Fruit fly (Drosophila melanogaster): Measurements from ENCODE around the gene CG7878.

Gene CG7878

DNA sequence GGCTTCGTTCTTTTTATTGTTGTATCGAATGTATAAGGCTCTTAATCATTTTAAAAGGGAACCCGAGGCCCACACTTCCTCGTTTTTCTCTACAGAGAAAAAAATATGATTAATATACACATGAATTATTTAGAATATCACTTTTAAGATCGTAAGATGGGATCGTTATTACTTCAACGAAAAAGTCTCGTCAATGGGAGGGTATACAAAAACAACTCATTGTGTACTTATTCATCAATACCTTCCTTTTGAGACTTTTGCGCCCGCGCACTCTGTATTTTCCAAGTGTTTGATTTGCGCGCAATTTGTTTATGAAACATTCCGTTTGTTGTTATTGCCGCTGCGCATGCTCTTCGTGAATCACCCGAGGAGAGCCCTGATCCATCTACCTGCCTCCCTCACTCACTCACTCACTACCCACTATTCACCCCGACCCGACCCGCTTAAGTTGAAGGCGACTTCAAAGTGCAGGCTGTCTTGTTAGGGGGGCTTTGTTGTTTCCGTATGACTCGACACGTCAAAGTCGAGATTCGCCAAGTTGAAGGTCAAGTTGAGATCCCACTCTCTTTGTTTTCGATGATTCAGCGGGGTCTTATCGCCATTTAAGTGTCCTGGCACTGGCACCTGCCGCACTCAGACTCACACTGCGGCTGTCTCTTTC lies 6.4 kb upstream of the CG7878 start (continued):
- TF ChIP-seq CG31627 (GFP tag; optimal IDR thresholded peaks at IDR 0.05) (peak; percentile 75), pdm3 (GFP tag; optimal IDR thresholded peaks at IDR 0.05) (peak; percentile 17), fd85E (GFP tag; optimal IDR thresholded peaks at IDR 0.05) (no peak), CG34406 (GFP tag; optimal IDR thresholded peaks at IDR 0.05) (peak; percentile 34), svp (GFP tag) (peak; percentile 80), CG6792 (GFP tag; optimal IDR thresholded peaks at IDR 0.05) (peak; percentile 34), CG11902 (GFP tag; optimal IDR thresholded peaks at IDR 0.05) (no peak), CG10669 (GFP tag; optimal IDR thresholded peaks at IDR 0.05) (no peak), Eip78C (GFP tag) (peak; percentile 78), Smox (GFP tag; optimal IDR thresholded peaks at IDR 0.05) (peak; percentile 69), net (GFP tag; optimal IDR thresholded peaks at IDR 0.05) (peak; percentile 15), Sox102F (GFP tag; optimal IDR thresholded peaks at IDR 0.05) (peak; percentile 71), Blimp-1 (GFP tag; optimal IDR thresholded peaks at IDR 0.05) (peak; percentile 35), Ets21C (GFP tag; optimal IDR thresholded peaks at IDR 0.05) (peak; percentile 47), Hr39 (GFP tag; optimal IDR thresholded peaks at IDR 0.05) (peak; percentile 70)

DNA sequence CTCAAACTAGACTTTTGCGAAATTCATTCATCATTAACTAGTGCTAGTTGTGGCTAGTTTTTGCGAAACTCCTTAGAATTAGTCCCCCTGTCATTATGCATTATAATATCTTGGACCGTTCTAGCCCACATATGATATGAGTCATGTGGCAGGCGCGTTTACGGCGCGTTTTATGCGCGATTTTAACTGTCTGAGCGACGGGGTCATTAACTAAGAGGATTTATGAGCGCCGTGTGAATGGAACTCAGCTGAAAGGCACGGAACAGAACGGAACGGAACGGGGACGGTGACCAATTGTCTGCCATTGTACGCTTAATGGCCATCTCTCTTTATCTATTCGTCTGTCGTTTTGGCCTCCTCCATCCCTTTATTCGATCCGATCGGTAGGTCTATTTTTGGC lies 4.5 kb upstream of the CG7878 start:
- peak; percentile 20 for TF ChIP-seq Eip78C (GFP tag)
- no peak for TF ChIP-seq esn (GFP tag; optimal IDR thresholded peaks at IDR 0.05)

DNA sequence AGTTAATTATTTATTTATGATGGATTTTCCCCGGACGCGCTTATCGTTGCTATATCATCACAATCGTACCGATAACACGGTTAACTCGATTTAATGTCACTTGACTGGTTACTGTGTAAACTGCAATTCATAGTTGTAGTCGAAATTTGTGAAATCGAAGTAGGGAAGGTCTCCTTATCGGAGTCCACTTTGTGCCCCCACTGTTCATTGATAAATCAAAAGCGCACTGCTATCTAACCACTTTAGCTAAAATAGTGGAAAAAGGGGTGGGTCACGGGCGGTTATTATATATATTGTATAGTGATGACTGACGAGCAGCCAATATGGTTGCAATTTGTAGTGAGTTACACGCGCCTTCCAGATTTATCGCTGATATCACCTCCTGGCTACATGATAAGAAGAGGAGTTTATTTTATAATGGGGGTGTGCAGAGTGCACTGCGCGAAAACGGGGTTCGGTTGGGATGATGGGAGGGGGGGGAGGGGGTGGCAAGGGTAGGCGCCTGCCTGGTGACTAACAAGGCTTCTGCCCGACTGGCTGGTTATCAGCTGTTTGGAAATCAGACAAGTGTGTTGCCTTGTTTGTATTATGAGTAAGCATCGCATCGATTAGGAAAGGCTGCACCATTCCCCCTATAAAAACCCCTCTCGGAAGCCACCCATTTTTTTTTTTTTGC lies 3.6 kb upstream of the CG7878 start:
- no peak for TF ChIP-seq Ets21C (GFP tag; optimal IDR thresholded peaks at IDR 0.05)
- no peak for TF ChIP-seq CG6808 (GFP tag; optimal IDR thresholded peaks at IDR 0.05)
- no peak for TF ChIP-seq Sox15 (GFP tag; optimal IDR thresholded peaks at IDR 0.05)
- TF ChIP-seq CG11762 (GFP tag; optimal IDR thresholded peaks at IDR 0.05; ENCODE audit: insufficient read depth): no peak
- no peak for TF ChIP-seq ss (GFP tag; optimal IDR thresholded peaks at IDR 0.05)
- TF ChIP-seq Hr39 (GFP tag; optimal IDR thresholded peaks at IDR 0.05): no peak
- no peak for TF ChIP-seq Blimp-1 (GFP tag; optimal IDR thresholded peaks at IDR 0.05)
- TF ChIP-seq svp (GFP tag): peak; percentile 40
- no peak for TF ChIP-seq Sox102F (GFP tag; optimal IDR thresholded peaks at IDR 0.05)
- peak; percentile 14 for TF ChIP-seq Eip78C (GFP tag)
- TF ChIP-seq CG6163 (GFP tag; IDR thresholded peaks at IDR 0.05): peak; percentile 28; the same call in 2 of the 3 replicates
- TF ChIP-seq CG16779 (tag; optimal IDR thresholded peaks at IDR 0.05): peak; percentile 15
- no peak for TF ChIP-seq Eip75B (GFP tag; optimal IDR thresholded peaks at IDR 0.05)
- peak; percentile 47 for TF ChIP-seq fkh (GFP tag; optimal IDR thresholded peaks at IDR 0.05)
- no peak for TF ChIP-seq CG32006 (GFP tag; optimal IDR thresholded peaks at IDR 0.05)

DNA sequence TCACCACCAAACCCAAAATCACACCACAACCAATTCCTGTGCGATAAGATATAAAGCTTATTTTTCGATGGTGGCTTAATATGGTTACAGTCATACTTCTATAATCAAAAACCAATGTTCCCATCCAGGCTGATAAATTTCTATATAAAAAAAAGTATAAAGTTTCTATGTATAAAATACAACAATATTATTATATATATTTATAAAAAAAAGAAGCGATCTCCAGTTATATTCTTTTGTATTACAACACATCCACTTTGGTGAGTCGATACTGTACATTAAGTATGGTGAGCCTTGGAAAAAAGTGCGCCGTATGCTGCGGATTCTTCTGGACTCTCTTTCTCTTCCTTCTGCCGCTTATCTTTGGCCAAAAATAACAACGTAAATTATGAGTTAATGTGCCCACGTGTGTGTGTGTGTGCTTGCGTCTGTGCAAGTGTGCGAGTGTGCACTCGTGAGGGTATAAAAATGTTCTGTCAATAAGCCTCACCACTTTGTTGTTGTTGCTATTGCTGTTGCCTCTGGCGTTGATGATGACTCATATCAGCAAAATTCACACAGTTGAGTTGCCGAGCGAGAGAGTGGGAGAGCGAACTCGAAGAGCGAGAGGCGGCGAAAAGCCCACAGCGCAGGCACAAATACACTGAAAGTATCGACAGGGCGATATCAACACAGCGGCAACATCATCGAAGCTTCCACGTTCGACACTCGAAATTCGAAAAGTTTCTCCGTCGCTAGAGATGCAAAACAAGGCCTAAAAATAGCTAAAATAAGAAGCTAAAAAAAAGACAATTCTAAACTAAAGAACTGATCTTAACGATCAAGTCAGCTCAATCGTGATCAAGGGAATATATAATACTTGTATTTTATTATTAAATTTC lies 2.8 kb upstream of the CG7878 start:
- TF ChIP-seq Ets96B (tag; optimal IDR thresholded peaks at IDR 0.05) (peak; percentile 71), salr (GFP tag; optimal IDR thresholded peaks at IDR 0.05) (peak; percentile 14 to 28), pdm3 (GFP tag; optimal IDR thresholded peaks at IDR 0.05) (peak; percentile 70), Lpt (GFP tag; optimal IDR thresholded peaks at IDR 0.05) (no peak), achi (GFP tag; optimal IDR thresholded peaks at IDR 0.05) (peak; percentile 77), CG16779 (tag; optimal IDR thresholded peaks at IDR 0.05) (peak; percentile 53), Hr38 (GFP tag; optimal IDR thresholded peaks at IDR 0.05) (no peak), CG9139 (GFP tag; optimal IDR thresholded peaks at IDR 0.05) (peak; percentile 6), dac (GFP tag; optimal IDR thresholded peaks at IDR 0.05) (peak; percentile 59), CG10631 (GFP tag; optimal IDR thresholded peaks at IDR 0.05) (peak; percentile 73), CG4318 (GFP tag; optimal IDR thresholded peaks at IDR 0.05) (peak; percentile 78), CG6854 (GFP tag; optimal IDR thresholded peaks at IDR 0.05) (peak; percentile 49), CG6792 (GFP tag; optimal IDR thresholded peaks at IDR 0.05) (peak; percentile 72), CG8119 (GFP tag; IDR thresholded peaks at IDR 0.05) (peak; percentile 76), esn (GFP tag; optimal IDR thresholded peaks at IDR 0.05) (peak; percentile 87), Blimp-1 (GFP tag; optimal IDR thresholded peaks at IDR 0.05) (peak; percentile 67), vri (GFP tag; optimal IDR thresholded peaks at IDR 0.05) (peak; percentile 79), CG3032 (tag; optimal IDR thresholded peaks at IDR 0.05) (peak; percentile 62), cyc (GFP tag; optimal IDR thresholded peaks at IDR 0.05) (peak; percentile 68), Ets21C (GFP tag; optimal IDR thresholded peaks at IDR 0.05) (peak; percentile 34), Eip78C (GFP tag) (peak; percentile 97), dsx (GFP tag; optimal IDR thresholded peaks at IDR 0.05; ENCODE audit: poor library complexity, severe bottlenecking) (peak; percentile 60), Hr39 (GFP tag; optimal IDR thresholded peaks at IDR 0.05) (peak; percentile 54)
